Worm (Caenorhabditis elegans) whole organism, late embryonic: ENCODE results near the gene C03B1.3.

ENCODE experiments used
- C08G9.2 ChIP-seq: sonication (generic microtip); optimal IDR thresholded peaks from 2 replicates; lab custom pipeline; 2016; ENCODE audit warnings: mild to moderate bottlenecking, missing genetic modification characterization, moderate library complexity, missing compliant biosample characterization
- C38D4.7 ChIP-seq: fragments of 200-800 bp; sonication (Bioruptor generic); optimal IDR thresholded peaks from 2 replicates; lab custom pipeline; 2018; ENCODE audit warnings: mild to moderate bottlenecking, missing genetic modification characterization, moderate library complexity, missing compliant biosample characterization
- K02D7.2 ChIP-seq: sonication (generic microtip); optimal IDR thresholded peaks from 2 replicates; lab custom pipeline; 2017; ENCODE audit warnings: mild to moderate bottlenecking, missing genetic modification characterization, missing compliant biosample characterization
- T23F11.4 ChIP-seq: fragments of 200-800 bp; sonication (Bioruptor generic); optimal IDR thresholded peaks from 2 replicates; lab custom pipeline; 2018; ENCODE audit warnings: mild to moderate bottlenecking, missing genetic modification characterization, missing compliant biosample characterization
- ahr-1 ChIP-seq: sonication (generic microtip); optimal IDR thresholded peaks from 2 replicates; lab custom pipeline; 2016; ENCODE audit warnings: missing genetic modification characterization, missing compliant biosample characterization
- ceh-14 ChIP-seq: sonication (generic microtip); optimal IDR thresholded peaks from 2 replicates; lab custom pipeline; 2016; ENCODE audit warnings: missing genotype, missing genetic modification characterization, missing compliant biosample characterization
- ceh-18 ChIP-seq: sonication (generic microtip); optimal IDR thresholded peaks from 2 replicates; lab custom pipeline; 2016; ENCODE audit warnings: missing genetic modification characterization, missing compliant biosample characterization
- ceh-2 ChIP-seq: sonication (generic microtip); optimal IDR thresholded peaks from 2 replicates; lab custom pipeline; 2016; ENCODE audit warnings: missing genotype, missing genetic modification characterization, missing compliant biosample characterization
- ceh-22 ChIP-seq: sonication (generic microtip); optimal IDR thresholded peaks from 2 replicates; lab custom pipeline; 2017; ENCODE audit warnings: missing biosample characterization, missing genetic modification characterization
- ceh-30 ChIP-seq: fragments of 150-350 bp; optimal IDR thresholded peaks from 2 replicates; lab custom pipeline; 2014; ENCODE audit warnings: missing biosample characterization, missing genetic modification characterization
- ceh-45 ChIP-seq: fragments of 200-800 bp; sonication (Bioruptor generic); IDR thresholded peaks from 2 replicates; pipeline ENCODE4 v1.3.6; 2022; ENCODE audit warnings: missing genetic modification reagents, missing genetic modification characterization, missing compliant biosample characterization
- ceh-6 ChIP-seq: fragments of 200-800 bp; sonication (Bioruptor generic); optimal IDR thresholded peaks from 2 replicates; lab custom pipeline; 2018; ENCODE audit warnings: mild to moderate bottlenecking, missing genetic modification characterization, missing compliant biosample characterization
- ceh-9 ChIP-seq: sonication (generic microtip); optimal IDR thresholded peaks from 2 replicates; lab custom pipeline; 2016; ENCODE audit warnings: mild to moderate bottlenecking, missing genetic modification characterization, inconsistent platforms, missing compliant biosample characterization
- che-1 ChIP-seq: sonication (generic microtip); optimal IDR thresholded peaks from 2 replicates; lab custom pipeline; 2016; ENCODE audit warnings: mild to moderate bottlenecking, missing genetic modification characterization, missing compliant biosample characterization
- dmd-4 ChIP-seq: sonication (generic microtip); optimal IDR thresholded peaks from 2 replicates; lab custom pipeline; 2016; ENCODE audit warnings: borderline replicate concordance, missing genetic modification characterization, missing compliant biosample characterization
- dve-1 ChIP-seq: sonication (generic microtip); optimal IDR thresholded peaks from 2 replicates; lab custom pipeline; 2017; ENCODE audit warnings: antibody characterized with exemption, mild to moderate bottlenecking, missing genetic modification characterization, missing compliant biosample characterization
- elt-2 ChIP-seq: sonication (generic microtip); optimal IDR thresholded peaks from 2 replicates; lab custom pipeline; 2016; ENCODE audit warnings: missing genetic modification reagents, missing genetic modification characterization, missing compliant biosample characterization
- eyg-1 ChIP-seq: sonication (generic microtip); optimal IDR thresholded peaks from 2 replicates; lab custom pipeline; 2016; ENCODE audit warnings: missing genotype, missing genetic modification characterization, missing compliant biosample characterization
- fax-1 ChIP-seq: sonication (generic microtip); optimal IDR thresholded peaks from 2 replicates; lab custom pipeline; 2016; ENCODE audit warnings: missing genotype, missing genetic modification characterization, missing compliant biosample characterization
- fkh-10 ChIP-seq: fragments of 150-350 bp; optimal IDR thresholded peaks from 2 replicates; lab custom pipeline; 2014; ENCODE audit warnings: missing biosample characterization, missing genetic modification reagents, missing genetic modification characterization
- fkh-6 ChIP-seq: sonication (generic microtip); optimal IDR thresholded peaks from 2 replicates; lab custom pipeline; 2016; ENCODE audit warnings: missing genetic modification characterization, missing compliant biosample characterization
- gmeb-2 ChIP-seq: sonication (generic microtip); optimal IDR thresholded peaks from 2 replicates; lab custom pipeline; 2016; ENCODE audit warnings: missing genetic modification characterization, inconsistent platforms, missing compliant biosample characterization
- hlh-6 ChIP-seq: sonication (generic microtip); optimal IDR thresholded peaks from 2 replicates; lab custom pipeline; 2016; ENCODE audit warnings: missing genotype, missing genetic modification characterization, missing compliant biosample characterization
- hlh-8 ChIP-seq: sonication (generic microtip); optimal IDR thresholded peaks from 2 replicates; lab custom pipeline; 2016; ENCODE audit warnings: missing genotype, missing genetic modification characterization, missing compliant biosample characterization
- lin-11 ChIP-seq: fragments of 200-800 bp; sonication (Bioruptor generic); optimal IDR thresholded peaks from 2 replicates; lab custom pipeline; 2018; ENCODE audit warnings: mild to moderate bottlenecking, missing genetic modification characterization, missing compliant biosample characterization
- mec-3 ChIP-seq: sonication (generic microtip); optimal IDR thresholded peaks from 2 replicates; lab custom pipeline; 2016; ENCODE audit warnings: borderline replicate concordance, missing genetic modification characterization, missing compliant biosample characterization
- nhr-11 ChIP-seq: fragments of 150-350 bp; optimal IDR thresholded peaks from 2 replicates; lab custom pipeline; 2014; ENCODE audit warnings: missing biosample characterization, missing genetic modification characterization
- pag-3 ChIP-seq: sonication (generic microtip); optimal IDR thresholded peaks from 2 replicates; lab custom pipeline; 2016; ENCODE audit warnings: missing compliant biosample characterization, missing genetic modification characterization, borderline replicate concordance
- pha-4 ChIP-seq: fragments of 150-350 bp; optimal IDR thresholded peaks from 2 replicates; lab custom pipeline; 2018; ENCODE audit warnings: missing biosample characterization, missing genetic modification reagents, missing genetic modification characterization
- pqm-1 ChIP-seq: sonication (generic microtip); optimal IDR thresholded peaks from 2 replicates; lab custom pipeline; 2016; ENCODE audit warnings: missing genetic modification characterization, missing compliant biosample characterization
- ref-2 ChIP-seq: sonication (generic microtip); optimal IDR thresholded peaks from 2 replicates; lab custom pipeline; 2016; ENCODE audit warnings: missing genetic modification characterization, missing compliant biosample characterization
- rnt-1 ChIP-seq: sonication (generic microtip); optimal IDR thresholded peaks from 2 replicates; lab custom pipeline; 2016; ENCODE audit warnings: missing genetic modification characterization, missing compliant biosample characterization
- sdc-2 ChIP-seq: sonication (generic microtip); optimal IDR thresholded peaks from 2 replicates; lab custom pipeline; 2016; ENCODE audit warnings: missing genotype, missing genetic modification characterization, missing compliant biosample characterization
- sox-4 ChIP-seq: sonication (generic microtip); optimal IDR thresholded peaks from 2 replicates; lab custom pipeline; 2017; ENCODE audit warnings: mild to moderate bottlenecking, missing genetic modification characterization, inconsistent platforms, missing compliant biosample characterization
- tbx-7 ChIP-seq: sonication (generic microtip); optimal IDR thresholded peaks from 2 replicates; lab custom pipeline; 2016; ENCODE audit warnings: missing genotype, missing genetic modification characterization, missing compliant biosample characterization
- unc-3 ChIP-seq, 2 experiments: fragments of 200-800 bp in 1 of 2; sonication (Bioruptor generic) in 1 of 2; sonication (generic microtip) in 1 of 2; conservative IDR thresholded peaks in 1 of 2; optimal IDR thresholded peaks in 1 of 2; 2 replicates each; pipeline versions ENCODE4 v1.3.6 to Lab custom; 2016 to 2022; ENCODE audit warnings: missing compliant biosample characterization in 2 of 2, missing genetic modification characterization in 2 of 2, missing genetic modification reagents in 1 of 2
- unc-42 ChIP-seq: sonication (generic microtip); optimal IDR thresholded peaks from 2 replicates; lab custom pipeline; 2016; ENCODE audit warnings: missing genotype, missing genetic modification characterization, missing compliant biosample characterization
- unc-55 ChIP-seq: sonication (generic microtip); optimal IDR thresholded peaks from 2 replicates; lab custom pipeline; 2017; ENCODE audit warnings: missing biosample characterization, missing genetic modification reagents, missing genetic modification characterization
- unc-86 ChIP-seq: sonication (generic microtip); optimal IDR thresholded peaks from 2 replicates; lab custom pipeline; 2016; ENCODE audit warnings: missing genetic modification characterization, missing compliant biosample characterization
- zip-5 ChIP-seq: sonication (generic microtip); optimal IDR thresholded peaks from 2 replicates; lab custom pipeline; 2016; ENCODE audit warnings: missing genetic modification characterization, missing compliant biosample characterization
- ztf-16 ChIP-seq: sonication (generic microtip); optimal IDR thresholded peaks from 2 replicates; lab custom pipeline; 2017; ENCODE audit warnings: missing genetic modification characterization, missing compliant biosample characterization

The C03B1.3 gene

ce11 chrX:6355030-6355635 lies 10.7 kb upstream of the C03B1.3 start, which contains the start of gene C03B1.5:
C03B1.5 (plus strand) TSS chrX:6355585.
- TF ChIP-seq unc-42 (no peak), ceh-30 (tag; lab: Kevin White, UChicago) (no peak), ceh-6 (GFP tag; lab: Kevin White, UChicago) (no peak), sox-4 (tag; lab: Kevin White, UChicago) (no peak), T23F11.4 (GFP tag; lab: Kevin White, UChicago) (no peak), rnt-1 (tag; lab: Kevin White, UChicago) (no peak), sdc-2 (no peak)

DNA sequence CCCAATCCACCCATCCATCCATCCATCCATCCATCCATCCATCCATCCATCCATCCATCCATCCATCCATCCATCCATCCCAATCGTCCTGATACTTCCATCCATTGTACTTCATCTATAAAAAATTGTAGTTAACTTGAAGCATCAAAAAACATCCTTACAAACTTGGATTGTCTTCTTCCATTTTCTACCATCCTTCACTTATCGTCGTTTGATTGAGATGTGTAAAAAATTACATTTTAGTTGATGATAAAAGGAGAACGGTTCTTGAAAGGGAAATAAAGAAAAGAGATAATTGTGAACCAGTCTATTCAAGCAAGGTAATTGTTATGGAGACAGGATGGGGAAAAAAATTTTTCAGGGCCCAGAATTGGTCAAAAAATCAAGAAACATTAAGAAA lies 8.0 kb upstream of the C03B1.3 start, which contains the start of gene C03B1.10:
Gene C03B1.10 (minus strand): TSS at position 101 of the 400 bp plus-strand sequence.
- no peak for TF ChIP-seq rnt-1 (tag; lab: Kevin White, UChicago)

DNA sequence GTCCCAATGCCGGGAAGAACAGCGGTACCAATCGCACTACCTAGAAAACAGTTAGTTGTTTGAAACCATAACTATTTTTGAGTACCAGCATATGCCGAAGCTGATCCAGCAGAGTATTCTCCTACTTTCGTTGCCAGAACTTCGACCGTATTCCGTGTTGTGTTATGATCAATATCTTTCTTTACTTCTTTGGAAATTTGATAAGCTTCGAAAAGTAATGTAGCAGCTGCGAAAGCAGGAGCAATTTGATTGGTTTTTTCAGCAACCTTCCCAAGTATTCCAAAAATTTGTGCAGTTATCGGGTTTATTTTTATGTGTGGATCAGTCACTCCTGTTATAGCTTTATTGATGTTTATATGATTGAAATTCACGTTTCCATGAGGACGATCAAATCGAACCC lies 5.7 kb upstream of the C03B1.3 start:
- TF ChIP-seq gmeb-2 (tag; lab: Kevin White, UChicago) (no peak), ztf-16 (tag; lab: Kevin White, UChicago) (no peak), rnt-1 (tag; lab: Kevin White, UChicago) (no peak), zip-5 (no peak), pha-4 (no peak), pag-3 (no peak), dmd-4 (no peak), ceh-9 (tag; lab: Kevin White, UChicago) (no peak), ceh-22 (tag; lab: Kevin White, UChicago) (no peak), che-1 (tag; lab: Kevin White, UChicago) (no peak), C38D4.7 (no peak), nhr-11 (tag; lab: Kevin White, UChicago) (no peak), pqm-1 (tag; lab: Kevin White, UChicago) (no peak), ceh-45 (GFP tag; lab: Robert Waterston, UW) (no peak), K02D7.2 (tag; lab: Kevin White, UChicago) (no peak), ceh-2 (tag; lab: Kevin White, UChicago) (no peak)

DNA sequence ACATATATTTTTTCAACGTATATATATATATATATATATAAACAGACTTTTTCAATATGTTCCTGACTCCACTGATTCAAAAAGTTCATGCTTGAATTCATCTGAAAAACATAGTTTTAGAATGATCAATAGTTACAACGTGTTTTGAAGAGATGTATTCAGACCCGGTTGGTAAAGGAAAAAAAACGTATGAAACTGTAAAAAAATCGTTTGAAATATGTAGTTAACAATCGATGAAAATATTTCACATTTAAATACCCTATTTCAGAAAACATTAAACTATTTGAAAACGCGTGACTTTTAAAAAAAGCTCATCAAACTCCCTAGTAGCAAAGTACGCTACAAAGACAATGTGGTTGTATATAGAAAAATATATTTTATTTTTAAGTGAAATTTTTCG lies 5.2 kb upstream of the C03B1.3 start, which contains the start of gene C03B1.14:
Gene C03B1.14 (minus strand): TSS at position 101 of the 400 bp plus-strand sequence.
- TF ChIP-seq ceh-9 (tag; lab: Kevin White, UChicago): no peak
- no peak for TF ChIP-seq ceh-18 (tag; lab: Kevin White, UChicago)
- no peak for TF ChIP-seq ceh-22 (tag; lab: Kevin White, UChicago)
- TF ChIP-seq C38D4.7: no peak
- no peak for TF ChIP-seq hlh-8 (tag; lab: Kevin White, UChicago)
- no peak for TF ChIP-seq ceh-30 (tag; lab: Kevin White, UChicago)
- TF ChIP-seq mec-3: no peak
- TF ChIP-seq C08G9.2 (tag; lab: Kevin White, UChicago): no peak
- no peak for TF ChIP-seq ref-2 (tag; lab: Kevin White, UChicago)
- TF ChIP-seq gmeb-2 (tag; lab: Kevin White, UChicago): no peak
- no peak for TF ChIP-seq pha-4
- TF ChIP-seq pag-3: no peak
- TF ChIP-seq unc-42: no peak
- TF ChIP-seq unc-55 (GFP tag; lab: Kevin White, UChicago): no peak
- TF ChIP-seq fax-1: no peak
- TF ChIP-seq sdc-2: no peak
- no peak for TF ChIP-seq lin-11 (tag; lab: Kevin White, UChicago)
- no peak for TF ChIP-seq elt-2 (tag; lab: Kevin White, UChicago)
- TF ChIP-seq hlh-6: no peak
- TF ChIP-seq dve-1 (tag; lab: Kevin White, UChicago): no peak

DNA sequence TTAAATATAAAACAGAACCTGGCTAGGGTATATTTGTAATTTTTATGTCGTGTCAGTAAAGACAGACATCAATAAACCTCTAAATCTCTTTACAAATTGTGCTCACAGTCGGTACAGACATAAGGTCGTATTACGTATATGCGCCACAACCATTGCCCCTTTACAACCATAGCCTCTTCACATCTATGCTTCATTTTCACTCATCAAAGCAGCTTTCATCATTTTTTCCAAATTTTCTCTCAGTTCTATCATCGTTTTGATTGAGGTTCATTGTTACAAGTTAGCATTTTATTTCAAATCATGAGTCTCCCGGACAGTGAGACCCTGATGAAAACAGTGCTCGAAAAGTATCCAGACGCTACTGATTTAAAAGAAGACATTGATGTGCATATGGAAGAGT lies 1.6 kb upstream of the C03B1.3 start, which contains the start of gene C03B1.4:
Gene C03B1.4 (plus strand): TSS at position 301 of the 400 bp plus-strand sequence.
- no peak for TF ChIP-seq tbx-7 (tag; lab: Kevin White, UChicago)
- no peak for TF ChIP-seq fkh-6 (tag; lab: Kevin White, UChicago)
- no peak for TF ChIP-seq unc-86 (tag; lab: Kevin White, UChicago)
- TF ChIP-seq sdc-2: no peak
- TF ChIP-seq ceh-14 (tag; lab: Kevin White, UChicago): no peak
- TF ChIP-seq unc-3 (GFP tag; conservative IDR thresholded peaks at IDR 0.05; lab: Robert Waterston, UW): no peak
- TF ChIP-seq unc-3 (tag; optimal IDR thresholded peaks at IDR 0.05; lab: Kevin White, UChicago): no peak
- no peak for TF ChIP-seq fkh-10 (GFP tag; lab: Kevin White, UChicago)
- no peak for TF ChIP-seq T23F11.4 (GFP tag; lab: Kevin White, UChicago)
- TF ChIP-seq unc-55 (GFP tag; lab: Kevin White, UChicago): no peak
- no peak for TF ChIP-seq eyg-1 (tag; lab: Kevin White, UChicago)
- TF ChIP-seq ahr-1 (tag; lab: Kevin White, UChicago): no peak
